Worm (Caenorhabditis elegans) whole organism, L1 larva: Measurements from ENCODE around the gene cbp-1.

Source experiments
- C04F5.9 ChIP-seq: sonication (generic microtip); optimal IDR thresholded peaks from 2 replicates; lab custom pipeline; 2016; ENCODE audit warnings: missing genetic modification characterization, missing compliant biosample characterization
- C34B4.2 ChIP-seq: sonication (generic microtip); optimal IDR thresholded peaks from 2 replicates; lab custom pipeline; 2017; ENCODE audit warnings: mild to moderate bottlenecking, missing genetic modification characterization, missing compliant biosample characterization
- Y116A8C.19 ChIP-seq: sonication (generic microtip); optimal IDR thresholded peaks from 2 replicates; lab custom pipeline; 2016; ENCODE audit warnings: missing compliant biosample characterization, missing genetic modification characterization, borderline replicate concordance
- aha-1 ChIP-seq: fragments of 150-350 bp; optimal IDR thresholded peaks from 2 replicates; lab custom pipeline; 2014; ENCODE audit warnings: missing biosample characterization, missing genetic modification characterization
- alr-1 ChIP-seq: fragments of 200-800 bp; sonication (Bioruptor generic); optimal IDR thresholded peaks from 2 replicates; lab custom pipeline; 2018; ENCODE audit warnings: borderline replicate concordance, mild to moderate bottlenecking, missing genetic modification characterization, missing compliant biosample characterization
- aly-2 ChIP-seq: fragments of 150-350 bp; optimal IDR thresholded peaks from 2 replicates; lab custom pipeline; 2014; ENCODE audit warnings: missing biosample characterization, missing genetic modification characterization
- ceh-8 ChIP-seq: fragments of 200-800 bp; sonication (Bioruptor generic); optimal IDR thresholded peaks from 2 replicates; lab custom pipeline; 2018; ENCODE audit warnings: mild to moderate bottlenecking, missing genetic modification characterization, moderate library complexity, missing compliant biosample characterization
- ceh-88 ChIP-seq: fragments of 200-800 bp; sonication (Bioruptor generic); IDR thresholded peaks from 2 replicates; pipeline ENCODE4 v1.3.6; 2022; ENCODE audit warnings: missing genetic modification characterization, missing compliant biosample characterization
- ceh-90 ChIP-seq: sonication (generic microtip); optimal IDR thresholded peaks from 2 replicates; lab custom pipeline; 2016; ENCODE audit warnings: missing genetic modification characterization, missing compliant biosample characterization
- ces-1 ChIP-seq: fragments of 150-350 bp; optimal IDR thresholded peaks from 2 replicates; lab custom pipeline; 2014; ENCODE audit warnings: missing biosample characterization, missing genetic modification reagents, missing genetic modification characterization
- dsc-1 ChIP-seq: sonication (generic microtip); optimal IDR thresholded peaks from 2 replicates; lab custom pipeline; 2016; ENCODE audit warnings: mild to moderate bottlenecking, missing genetic modification characterization, missing compliant biosample characterization
- efl-1 ChIP-seq, 4 experiments: fragments of 150-350 bp; optimal IDR thresholded peaks in 3 of 4; peaks in 1 of 4; 1 replicate in 1 of 4; 2 replicates in 3 of 4; lab custom pipeline; 2014; ENCODE audit warnings: missing biosample characterization in 2 of 4, missing genetic modification characterization in 2 of 4, missing genetic modification reagents in 2 of 4
- efl-3 ChIP-seq: fragments of 200-800 bp; sonication (Bioruptor generic); optimal IDR thresholded peaks from 2 replicates; lab custom pipeline; 2018; ENCODE audit warnings: mild to moderate bottlenecking, missing genetic modification characterization, missing compliant biosample characterization
- egl-27 ChIP-seq, 2 experiments: fragments of 150-350 bp in 1 of 2; sonication (generic microtip); optimal IDR thresholded peaks; 3 replicates each; lab custom pipeline; 2017 to 2018; ENCODE audit warnings: missing biosample characterization in 2 of 2, missing genetic modification characterization in 2 of 2, missing genetic modification reagents in 2 of 2
- elt-2 ChIP-seq: sonication (generic microtip); optimal IDR thresholded peaks from 2 replicates; lab custom pipeline; 2016; ENCODE audit warnings: missing genetic modification characterization, mild to moderate bottlenecking, inconsistent platforms, missing compliant biosample characterization, missing genetic modification reagents
- ets-5 ChIP-seq: fragments of 200-800 bp; sonication (Bioruptor generic); IDR thresholded peaks from 2 replicates; pipeline ENCODE4 v1.3.6; 2022; ENCODE audit warnings: missing genetic modification characterization, missing compliant biosample characterization
- fkh-4 ChIP-seq: sonication (generic microtip); optimal IDR thresholded peaks from 2 replicates; lab custom pipeline; 2016; ENCODE audit warnings: missing compliant biosample characterization, missing genetic modification characterization, borderline replicate concordance
- fos-1 ChIP-seq: fragments of 150-350 bp; optimal IDR thresholded peaks from 2 replicates; lab custom pipeline; 2014; ENCODE audit warnings: missing biosample characterization, missing genetic modification characterization
- grh-1 ChIP-seq: fragments of 200-800 bp; sonication (Bioruptor generic); IDR thresholded peaks from 2 replicates; pipeline ENCODE4 v1.3.6; 2022; ENCODE audit warnings: missing genetic modification reagents, missing genetic modification characterization, missing compliant biosample characterization
- hlh-17 ChIP-seq: fragments of 200-800 bp; sonication (Bioruptor generic); optimal IDR thresholded peaks from 2 replicates; lab custom pipeline; 2018; ENCODE audit warnings: missing genetic modification characterization, mild to moderate bottlenecking, missing compliant biosample characterization, moderate library complexity, borderline replicate concordance
- hlh-4 ChIP-seq: sonication (generic microtip); optimal IDR thresholded peaks from 2 replicates; lab custom pipeline; 2016; ENCODE audit warnings: mild to moderate bottlenecking, missing genetic modification characterization, missing compliant biosample characterization
- isw-1 ChIP-seq: fragments of 200-800 bp; sonication (Bioruptor generic); IDR thresholded peaks from 2 replicates; pipeline ENCODE4 v1.3.6; 2022; ENCODE audit warnings: missing genetic modification characterization, missing compliant biosample characterization
- lin-13 ChIP-seq: fragments of 150-350 bp; optimal IDR thresholded peaks from 2 replicates; lab custom pipeline; 2014; ENCODE audit warnings: missing biosample characterization, missing genetic modification reagents, missing genetic modification characterization
- lin-15B ChIP-seq: fragments of 150-350 bp; sonication (generic microtip); optimal IDR thresholded peaks from 3 replicates; lab custom pipeline; 2014; ENCODE audit warnings: missing biosample characterization, missing genetic modification characterization
- lir-3 ChIP-seq: sonication (generic microtip); optimal IDR thresholded peaks from 2 replicates; lab custom pipeline; 2016; ENCODE audit warnings: mild to moderate bottlenecking, missing genetic modification characterization, moderate library complexity, missing compliant biosample characterization; ENCODE audit not compliant: poor library complexity
- mab-9 ChIP-seq: fragments of 200-800 bp; sonication (Bioruptor generic); IDR thresholded peaks from 2 replicates; pipeline ENCODE4 v1.3.6; 2022; ENCODE audit warnings: missing genetic modification reagents, missing genetic modification characterization, missing compliant biosample characterization
- mdl-1 ChIP-seq, 2 experiments: fragments of 150-350 bp; optimal IDR thresholded peaks; 2 replicates each; lab custom pipeline; 2014 to 2017; ENCODE audit warnings: missing biosample characterization in 2 of 2, missing genetic modification characterization in 2 of 2, inconsistent platforms in 1 of 2
- nhr-11 ChIP-seq: fragments of 150-350 bp; optimal IDR thresholded peaks from 2 replicates; lab custom pipeline; 2014; ENCODE audit warnings: missing biosample characterization, missing genetic modification characterization
- nhr-19 ChIP-seq: fragments of 200-800 bp; sonication (Bioruptor generic); conservative IDR thresholded peaks from 2 replicates; pipeline ENCODE4 v1.3.6; 2022; ENCODE audit warnings: missing genetic modification characterization, missing compliant biosample characterization
- nhr-237 ChIP-seq: fragments of 150-350 bp; optimal IDR thresholded peaks from 2 replicates; lab custom pipeline; 2014; ENCODE audit warnings: missing biosample characterization, missing genetic modification characterization
- nhr-28 ChIP-seq: fragments of 150-350 bp; optimal IDR thresholded peaks from 2 replicates; lab custom pipeline; 2014; ENCODE audit warnings: missing biosample characterization, missing genetic modification characterization
- nhr-71 ChIP-seq: sonication (generic microtip); optimal IDR thresholded peaks from 2 replicates; lab custom pipeline; 2016; ENCODE audit warnings: mild to moderate bottlenecking, missing genetic modification characterization, moderate library complexity, missing compliant biosample characterization
- nhr-84 ChIP-seq: sonication (generic microtip); optimal IDR thresholded peaks from 2 replicates; lab custom pipeline; 2017; ENCODE audit warnings: missing biosample characterization, missing genetic modification characterization
- nhr-85 ChIP-seq: sonication (generic microtip); peaks from one replicate; lab custom pipeline; 2016; ENCODE audit warnings: missing genetic modification characterization, inconsistent platforms, missing compliant biosample characterization
- nhr-90 ChIP-seq: sonication (generic microtip); optimal IDR thresholded peaks from 2 replicates; lab custom pipeline; 2016; ENCODE audit warnings: mild to moderate bottlenecking, missing genetic modification characterization, missing compliant biosample characterization; ENCODE audit not compliant: poor library complexity
- pag-3 ChIP-seq: sonication (generic microtip); optimal IDR thresholded peaks from 2 replicates; lab custom pipeline; 2017; ENCODE audit warnings: missing genetic modification characterization, mild to moderate bottlenecking, missing compliant biosample characterization, antibody characterized with exemption, borderline replicate concordance; ENCODE audit not compliant: insufficient read depth
- pax-3 ChIP-seq: fragments of 200-800 bp; sonication (Bioruptor generic); optimal IDR thresholded peaks from 2 replicates; lab custom pipeline; 2018; ENCODE audit warnings: mild to moderate bottlenecking, missing genetic modification characterization, moderate library complexity, missing compliant biosample characterization
- pqm-1 ChIP-seq: sonication (generic microtip); optimal IDR thresholded peaks from 3 replicates; lab custom pipeline; 2017; ENCODE audit warnings: missing biosample characterization, missing genetic modification characterization
- rnt-1 ChIP-seq: sonication (generic microtip); optimal IDR thresholded peaks from 2 replicates; lab custom pipeline; 2016; ENCODE audit warnings: mild to moderate bottlenecking, missing genetic modification characterization, moderate library complexity, missing compliant biosample characterization
- skn-1 ChIP-seq: fragments of 150-350 bp; optimal IDR thresholded peaks from 2 replicates; lab custom pipeline; 2014; ENCODE audit warnings: missing biosample characterization, missing genetic modification characterization
- snpc-4 ChIP-seq: fragments of 150-350 bp; optimal IDR thresholded peaks from 2 replicates; lab custom pipeline; 2014; ENCODE audit warnings: missing biosample characterization, missing genetic modification characterization
- sox-4 ChIP-seq: sonication (generic microtip); optimal IDR thresholded peaks from 2 replicates; lab custom pipeline; 2016; ENCODE audit warnings: missing genetic modification characterization, missing compliant biosample characterization
- sptf-1 ChIP-seq: fragments of 150-350 bp; optimal IDR thresholded peaks from 2 replicates; lab custom pipeline; 2014; ENCODE audit warnings: missing biosample characterization, missing genetic modification characterization
- swsn-7 ChIP-seq: sonication (generic microtip); optimal IDR thresholded peaks from 2 replicates; lab custom pipeline; 2016; ENCODE audit warnings: missing genetic modification characterization, missing compliant biosample characterization
- tlp-1 ChIP-seq: fragments of 150-350 bp; optimal IDR thresholded peaks from 2 replicates; lab custom pipeline; 2014; ENCODE audit warnings: missing biosample characterization, missing genetic modification characterization
- unc-86 ChIP-seq: sonication (generic microtip); optimal IDR thresholded peaks from 2 replicates; lab custom pipeline; 2016; ENCODE audit warnings: missing genetic modification characterization, missing compliant biosample characterization
- vab-15 ChIP-seq: sonication (generic microtip); optimal IDR thresholded peaks from 2 replicates; lab custom pipeline; 2017; ENCODE audit warnings: missing genotype, mild to moderate bottlenecking, missing genetic modification characterization, missing compliant biosample characterization
- xbp-1 ChIP-seq: sonication (generic microtip); optimal IDR thresholded peaks from 2 replicates; lab custom pipeline; 2016; ENCODE audit warnings: missing genetic modification characterization, missing compliant biosample characterization
- zip-4 ChIP-seq: fragments of 200-800 bp; sonication (Bioruptor generic); optimal IDR thresholded peaks from 2 replicates; lab custom pipeline; 2018; ENCODE audit warnings: mild to moderate bottlenecking, missing genetic modification characterization, moderate library complexity, missing compliant biosample characterization
- ztf-4 ChIP-seq: fragments of 150-350 bp; optimal IDR thresholded peaks from 2 replicates; lab custom pipeline; 2014; ENCODE audit warnings: missing biosample characterization, missing genetic modification characterization

cbp-1 gene

DNA sequence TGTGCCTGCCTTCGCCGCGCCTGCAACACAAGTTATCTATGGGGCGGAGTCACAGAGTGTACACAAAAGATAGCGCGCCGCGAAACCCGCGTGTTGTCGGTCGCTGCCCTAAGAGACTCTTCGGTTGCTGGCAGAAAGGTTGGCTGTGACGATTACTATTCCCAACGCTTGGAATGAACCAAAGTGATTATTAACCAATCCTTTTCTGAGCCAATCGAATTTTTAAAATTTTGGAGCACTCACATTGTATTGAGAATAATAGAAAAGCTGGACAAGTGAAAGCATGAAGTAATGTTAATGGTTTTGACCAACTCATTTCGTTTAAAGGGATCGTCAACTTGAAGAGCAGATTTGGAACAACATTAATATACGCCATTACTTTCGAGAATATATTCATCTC is 49.1 kb upstream of the cbp-1 start (continued):
- TF ChIP-seq zip-4 (GFP tag; lab: Kevin White, UChicago): peak; percentile 64
- TF ChIP-seq vab-15: no peak
- TF ChIP-seq C04F5.9 (tag; lab: Kevin White, UChicago): peak; percentile 43
- no peak for TF ChIP-seq ets-5 (GFP tag; lab: Robert Waterston, UW)
- TF ChIP-seq snpc-4 (tag; lab: Kevin White, UChicago): peak; percentile 99
- TF ChIP-seq nhr-90 (tag; lab: Kevin White, UChicago): peak; percentile 91
- peak; percentile 78 for TF ChIP-seq swsn-7 (tag; lab: Kevin White, UChicago)
- peak; percentile 31 for TF ChIP-seq lir-3 (tag; lab: Kevin White, UChicago)
- TF ChIP-seq aha-1 (tag; lab: Kevin White, UChicago): no peak
- TF ChIP-seq fkh-4 (tag; lab: Kevin White, UChicago): no peak
- no peak for TF ChIP-seq nhr-28 (tag; lab: Kevin White, UChicago)
- no peak for TF ChIP-seq nhr-11
- no peak for TF ChIP-seq tlp-1 (tag; lab: Kevin White, UChicago)
- TF ChIP-seq C34B4.2 (tag; lab: Kevin White, UChicago): no peak
- no peak for TF ChIP-seq mab-9 (GFP tag; lab: Robert Waterston, UW)
- TF ChIP-seq fos-1 (tag; lab: Kevin White, UChicago): peak; percentile 44
- TF ChIP-seq efl-3 (GFP tag; lab: Kevin White, UChicago): no peak
- TF ChIP-seq sptf-1 (tag; lab: Kevin White, UChicago): no peak
- peak; percentile 50 for TF ChIP-seq pax-3 (tag; lab: Kevin White, UChicago)
- TF ChIP-seq elt-2 (tag; lab: Kevin White, UChicago): peak; percentile 91
- no peak for TF ChIP-seq pag-3 (tag; lab: Kevin White, UChicago)
- peak; percentile 81 for TF ChIP-seq dsc-1 (tag; lab: Kevin White, UChicago)
- no peak for TF ChIP-seq hlh-17 (GFP tag; lab: Kevin White, UChicago)
- TF ChIP-seq nhr-71 (tag; lab: Kevin White, UChicago): peak; percentile 89
- TF ChIP-seq mdl-1 (tag; optimal IDR thresholded peaks at IDR 0.05; lab: Kevin White, UChicago): peak in 1 of 2 experiments; percentile 54
- peak; percentile 88 for TF ChIP-seq nhr-19 (GFP tag; lab: Robert Waterston, UW)
- TF ChIP-seq xbp-1: peak; percentile 58
- TF ChIP-seq skn-1: no peak
- TF ChIP-seq Y116A8C.19: no peak
- TF ChIP-seq lin-13 (GFP tag; lab: Kevin White, UChicago): no peak
- TF ChIP-seq efl-1 (optimal IDR thresholded peaks at IDR 0.05; lab: Kevin White, UChicago): peak; percentile 35 to 59
- TF ChIP-seq efl-1 (GFP tag; optimal IDR thresholded peaks at IDR 0.05 in 1 of 2; lab: Kevin White, UChicago): peak; percentile 37 to 97
- TF ChIP-seq pqm-1 (tag; lab: Kevin White, UChicago): no peak
- peak; percentile 35 for TF ChIP-seq lin-15B (tag; lab: Kevin White, UChicago)
- TF ChIP-seq aly-2 (tag; lab: Kevin White, UChicago): peak; percentile 77
- TF ChIP-seq ces-1: no peak
- peak; percentile 32 for TF ChIP-seq unc-86 (tag; lab: Kevin White, UChicago)
- TF ChIP-seq grh-1 (GFP tag; lab: Robert Waterston, UW): peak; percentile 62
- no peak for TF ChIP-seq sox-4 (tag; lab: Kevin White, UChicago)
- TF ChIP-seq nhr-84 (tag; lab: Kevin White, UChicago): no peak
- TF ChIP-seq ceh-90 (tag; lab: Kevin White, UChicago): peak; percentile 20
- peak; percentile 88 for TF ChIP-seq nhr-85 (tag; lab: Kevin White, UChicago)
- no peak for TF ChIP-seq nhr-237
- peak; percentile 62; the same call in 1 of the 2 replicates for TF ChIP-seq ceh-88 (GFP tag; lab: Robert Waterston, UW)
- TF ChIP-seq hlh-4 (tag; lab: Kevin White, UChicago): no peak
- no peak for TF ChIP-seq egl-27 (tag; optimal IDR thresholded peaks at IDR 0.05; lab: Kevin White, UChicago)
- TF ChIP-seq ceh-8 (GFP tag; lab: Kevin White, UChicago): peak; percentile 8
- peak; percentile 24 for TF ChIP-seq ztf-4 (tag; lab: Kevin White, UChicago)
- peak; percentile 90 for TF ChIP-seq rnt-1 (tag; lab: Kevin White, UChicago)
- no peak for TF ChIP-seq alr-1 (tag; lab: Kevin White, UChicago)
- TF ChIP-seq isw-1 (GFP tag; lab: Robert Waterston, UW): no peak
